Fruit fly (Drosophila melanogaster) whole organism, embryonic: Measurements from ENCODE around the gene Cpr30B.

Experiments
- Adf1 ChIP-seq: fragments of 200-800 bp; sonication (Bioruptor generic); IDR thresholded peaks from 2 replicates; pipeline ENCODE4 v1.3.6; 2022; ENCODE audit warnings: missing biosample characterization, missing genetic modification characterization
- Asciz ChIP-seq: fragments of 200-800 bp; sonication (Bioruptor generic); optimal IDR thresholded peaks from 2 replicates; lab custom pipeline; 2017; ENCODE audit warnings: missing biosample characterization, mild to moderate bottlenecking, missing genetic modification characterization, missing genetic modification reagents
- BtbVII ChIP-seq: fragments of 200-800 bp; sonication (Bioruptor generic); optimal IDR thresholded peaks from 3 replicates; lab custom pipeline; 2017; ENCODE audit warnings: missing biosample characterization, mild to moderate bottlenecking, missing genetic modification characterization
- CG10147 ChIP-seq: fragments of 200-800 bp; sonication (Bioruptor generic); optimal IDR thresholded peaks from 2 replicates; lab custom pipeline; 2019; ENCODE audit warnings: missing biosample characterization, mild to moderate bottlenecking, missing genetic modification characterization, moderate library complexity
- CG13624 ChIP-seq: fragments of 200-800 bp; sonication (Bioruptor generic); optimal IDR thresholded peaks from 2 replicates; lab custom pipeline; 2016; ENCODE audit warnings: missing biosample characterization, missing genetic modification characterization
- CG13775 ChIP-seq: fragments of 200-800 bp; sonication (Bioruptor generic); optimal IDR thresholded peaks from 3 replicates; lab custom pipeline; 2017; ENCODE audit warnings: missing biosample characterization, mild to moderate bottlenecking, missing genetic modification characterization
- CG15479 ChIP-seq: fragments of 200-800 bp; sonication (Bioruptor generic); optimal IDR thresholded peaks from 3 replicates; lab custom pipeline; 2019; ENCODE audit warnings: missing biosample characterization, mild to moderate bottlenecking, missing genetic modification characterization, moderate library complexity
- CG15696 ChIP-seq: fragments of 200-800 bp; sonication (Bioruptor generic); optimal IDR thresholded peaks from 2 replicates; lab custom pipeline; 2019; ENCODE audit warnings: missing biosample characterization, mild to moderate bottlenecking, missing genetic modification characterization, moderate library complexity
- CG17359 ChIP-seq: fragments of 200-800 bp; sonication (Bioruptor generic); optimal IDR thresholded peaks from 3 replicates; lab custom pipeline; 2018; ENCODE audit warnings: missing biosample characterization, mild to moderate bottlenecking, missing genetic modification characterization, moderate library complexity
- CG17912 ChIP-seq: fragments of 200-800 bp; sonication (Bioruptor generic); optimal IDR thresholded peaks from 2 replicates; lab custom pipeline; 2018; ENCODE audit warnings: missing biosample characterization, mild to moderate bottlenecking, missing genetic modification characterization
- CG2678 ChIP-seq: fragments of 200-800 bp; sonication (Bioruptor generic); optimal IDR thresholded peaks from 3 replicates; lab custom pipeline; 2019; ENCODE audit warnings: missing biosample characterization, mild to moderate bottlenecking, missing genetic modification characterization, moderate library complexity
- CG30020 ChIP-seq: fragments of 200-800 bp; optimal IDR thresholded peaks from 2 replicates; lab custom pipeline; 2019; ENCODE audit warnings: missing biosample characterization, mild to moderate bottlenecking, missing genetic modification characterization, moderate library complexity
- CG3995 ChIP-seq: fragments of 200-800 bp; sonication (Bioruptor generic); optimal IDR thresholded peaks from 3 replicates; lab custom pipeline; 2016; ENCODE audit warnings: missing biosample characterization, missing genetic modification characterization
- CG5180 ChIP-seq: fragments of 200-800 bp; sonication (Bioruptor generic); optimal IDR thresholded peaks from 3 replicates; lab custom pipeline; 2017; ENCODE audit warnings: missing biosample characterization, missing genetic modification characterization, mild to moderate bottlenecking, moderate library complexity, missing genetic modification reagents
- CG8478 ChIP-seq: fragments of >200 bp; optimal IDR thresholded peaks from 2 replicates; lab custom pipeline; 2018
- CG9437 ChIP-seq: fragments of 200-800 bp; sonication (Bioruptor generic); optimal IDR thresholded peaks from 2 replicates; lab custom pipeline; 2018; ENCODE audit warnings: missing biosample characterization, mild to moderate bottlenecking, missing genetic modification characterization
- CG9797 ChIP-seq: fragments of 200-800 bp; sonication (Bioruptor generic); optimal IDR thresholded peaks from 3 replicates; lab custom pipeline; 2018; ENCODE audit warnings: missing biosample characterization, mild to moderate bottlenecking, missing genetic modification characterization
- D19B ChIP-seq: fragments of 200-800 bp; sonication (Bioruptor generic); optimal IDR thresholded peaks from 2 replicates; lab custom pipeline; 2017; ENCODE audit warnings: missing biosample characterization, mild to moderate bottlenecking, missing genetic modification characterization
- Dek ChIP-seq: fragments of 200-800 bp; sonication (Bioruptor generic); optimal IDR thresholded peaks from 3 replicates; lab custom pipeline; 2019; ENCODE audit warnings: missing biosample characterization, mild to moderate bottlenecking, missing genetic modification characterization, moderate library complexity
- Dfd ChIP-seq, 2 experiments: fragments of >200 bp; optimal IDR thresholded peaks; 2 replicates each; lab custom pipeline; 2017; ENCODE audit warnings: missing biosample characterization in 2 of 2, missing genetic modification characterization in 2 of 2
- H2.0 ChIP-seq: fragments of 200-800 bp; sonication (Bioruptor generic); IDR thresholded peaks from 2 replicates; pipeline ENCODE4 v1.3.6; 2022; ENCODE audit warnings: missing biosample characterization, missing genetic modification characterization
- Hmr ChIP-seq: fragments of 200-800 bp; sonication (Bioruptor generic); optimal IDR thresholded peaks from 3 replicates; lab custom pipeline; 2017; ENCODE audit warnings: mild to moderate bottlenecking, missing biosample characterization, missing genetic modification reagents, missing genetic modification characterization
- Hr39 ChIP-seq: fragments of >200 bp; optimal IDR thresholded peaks from 2 replicates; lab custom pipeline; 2017
- Med ChIP-seq: fragments of 200-800 bp; sonication (Bioruptor generic); peaks from one replicate; lab custom pipeline; 2016; ENCODE audit warnings: missing biosample characterization, missing genetic modification characterization, mild to moderate bottlenecking, inconsistent platforms, moderate library complexity
- Ravus ChIP-seq: fragments of 200-800 bp; sonication (Bioruptor generic); IDR thresholded peaks from 2 replicates; pipeline ENCODE4 v1.3.6; 2022; ENCODE audit warnings: missing biosample characterization, missing genetic modification characterization
- Side ChIP-seq: fragments of 200-800 bp; sonication (Bioruptor generic); optimal IDR thresholded peaks from 2 replicates; lab custom pipeline; 2016; ENCODE audit warnings: missing biosample characterization, missing genetic modification characterization
- bcd ChIP-seq: fragments of 200-800 bp; sonication (Bioruptor generic); optimal IDR thresholded peaks from 2 replicates; lab custom pipeline; 2017; ENCODE audit warnings: missing biosample characterization, mild to moderate bottlenecking, missing genetic modification characterization
- chm ChIP-seq: fragments of 200-800 bp; sonication (Bioruptor generic); IDR thresholded peaks from 2 replicates; pipeline ENCODE4 v1.3.6; 2022; ENCODE audit warnings: missing biosample characterization, missing genetic modification characterization
- chn ChIP-seq: fragments of 200-800 bp; sonication (Bioruptor generic); optimal IDR thresholded peaks from 2 replicates; lab custom pipeline; 2016; ENCODE audit warnings: missing biosample characterization, missing genetic modification characterization
- ewg ChIP-seq: fragments of 200-800 bp; sonication (Bioruptor generic); optimal IDR thresholded peaks from 3 replicates; lab custom pipeline; 2017; ENCODE audit warnings: mild to moderate bottlenecking, missing biosample characterization, missing genetic modification reagents, missing genetic modification characterization
- ftz-f1 ChIP-seq: fragments of 200-800 bp; sonication (Bioruptor generic); optimal IDR thresholded peaks from 2 replicates; lab custom pipeline; 2016; ENCODE audit warnings: missing biosample characterization, missing genetic modification characterization
- gce ChIP-seq: fragments of 200-800 bp; sonication (Bioruptor generic); IDR thresholded peaks from 3 replicates; pipeline ENCODE4 v1.3.6; 2022; ENCODE audit warnings: missing biosample characterization, missing genetic modification characterization
- gcm2 ChIP-seq: fragments of 200-800 bp; sonication (Bioruptor generic); optimal IDR thresholded peaks from 2 replicates; lab custom pipeline; 2016; ENCODE audit warnings: missing biosample characterization, missing genetic modification characterization
- grau ChIP-seq: fragments of 200-800 bp; optimal IDR thresholded peaks from 3 replicates; lab custom pipeline; 2019; ENCODE audit warnings: missing biosample characterization, mild to moderate bottlenecking, missing genetic modification characterization, moderate library complexity
- gsb ChIP-seq: fragments of 200-800 bp; sonication (Bioruptor generic); IDR thresholded peaks from 2 replicates; pipeline ENCODE4 v1.3.6; 2022; ENCODE audit warnings: missing biosample characterization, missing genetic modification characterization
- gsb-n ChIP-seq: fragments of 200-800 bp; sonication (Bioruptor generic); optimal IDR thresholded peaks from 3 replicates; lab custom pipeline; 2018; ENCODE audit warnings: missing biosample characterization, mild to moderate bottlenecking, missing genetic modification characterization
- hkb ChIP-seq, 2 experiments: fragments of 200-800 bp in 1 of 2; fragments of >200 bp in 1 of 2; sonication (Bioruptor generic) in 1 of 2; IDR thresholded peaks in 1 of 2; optimal IDR thresholded peaks in 1 of 2; 2 replicates each; pipeline versions ENCODE4 v1.3.6 to Lab custom; 2017 to 2022; ENCODE audit warnings: missing biosample characterization in 1 of 2, missing genetic modification characterization in 1 of 2
- jing ChIP-seq: fragments of 200-800 bp; sonication (Bioruptor generic); optimal IDR thresholded peaks from 2 replicates; lab custom pipeline; 2018; ENCODE audit warnings: missing biosample characterization, mild to moderate bottlenecking, missing genetic modification characterization
- ken ChIP-seq: fragments of 200-800 bp; sonication (Bioruptor generic); IDR thresholded peaks from 3 replicates; pipeline ENCODE4 v1.3.6; 2022; ENCODE audit warnings: missing biosample characterization, missing genetic modification characterization
- luna ChIP-seq: fragments of 200-800 bp; sonication (Bioruptor generic); optimal IDR thresholded peaks from 2 replicates; lab custom pipeline; 2016; ENCODE audit warnings: missing biosample characterization, missing genetic modification characterization
- nau ChIP-seq: fragments of 200-800 bp; sonication (Bioruptor generic); optimal IDR thresholded peaks from 3 replicates; lab custom pipeline; 2017; ENCODE audit warnings: missing biosample characterization, mild to moderate bottlenecking, missing genetic modification characterization, missing genetic modification reagents
- pfk ChIP-seq: fragments of 200-800 bp; sonication (Bioruptor generic); optimal IDR thresholded peaks from 2 replicates; lab custom pipeline; 2018; ENCODE audit warnings: missing biosample characterization, mild to moderate bottlenecking, missing genetic modification characterization, moderate library complexity
- schlank ChIP-seq: fragments of 200-800 bp; sonication (Bioruptor generic); optimal IDR thresholded peaks from 2 replicates; lab custom pipeline; 2018; ENCODE audit warnings: missing biosample characterization, mild to moderate bottlenecking, missing genetic modification characterization
- sens-2 ChIP-seq: fragments of 200-800 bp; sonication (Bioruptor generic); IDR thresholded peaks from 2 replicates; pipeline ENCODE4 v1.3.6; 2022; ENCODE audit warnings: missing biosample characterization, missing genetic modification characterization
- sqz ChIP-seq: fragments of 200-800 bp; sonication (Bioruptor generic); optimal IDR thresholded peaks from 3 replicates; lab custom pipeline; 2018; ENCODE audit warnings: missing biosample characterization, mild to moderate bottlenecking, missing genetic modification characterization
- tin ChIP-seq: fragments of 200-800 bp; sonication (Bioruptor generic); optimal IDR thresholded peaks from 3 replicates; lab custom pipeline; 2016; ENCODE audit warnings: missing biosample characterization, missing genetic modification characterization
- trh ChIP-seq: fragments of 200-800 bp; sonication (Bioruptor generic); optimal IDR thresholded peaks from 2 replicates; lab custom pipeline; 2016; ENCODE audit warnings: missing biosample characterization, missing genetic modification characterization
- unpg ChIP-seq: fragments of 200-800 bp; sonication (Bioruptor generic); optimal IDR thresholded peaks from 3 replicates; lab custom pipeline; 2018; ENCODE audit warnings: missing biosample characterization, mild to moderate bottlenecking, missing genetic modification characterization, moderate library complexity
- z ChIP-seq: fragments of 200-800 bp; sonication (Bioruptor generic); IDR thresholded peaks from 3 replicates; pipeline ENCODE4 v1.3.6; 2022; ENCODE audit warnings: missing biosample characterization, missing genetic modification characterization

Gene Cpr30B

DNA sequence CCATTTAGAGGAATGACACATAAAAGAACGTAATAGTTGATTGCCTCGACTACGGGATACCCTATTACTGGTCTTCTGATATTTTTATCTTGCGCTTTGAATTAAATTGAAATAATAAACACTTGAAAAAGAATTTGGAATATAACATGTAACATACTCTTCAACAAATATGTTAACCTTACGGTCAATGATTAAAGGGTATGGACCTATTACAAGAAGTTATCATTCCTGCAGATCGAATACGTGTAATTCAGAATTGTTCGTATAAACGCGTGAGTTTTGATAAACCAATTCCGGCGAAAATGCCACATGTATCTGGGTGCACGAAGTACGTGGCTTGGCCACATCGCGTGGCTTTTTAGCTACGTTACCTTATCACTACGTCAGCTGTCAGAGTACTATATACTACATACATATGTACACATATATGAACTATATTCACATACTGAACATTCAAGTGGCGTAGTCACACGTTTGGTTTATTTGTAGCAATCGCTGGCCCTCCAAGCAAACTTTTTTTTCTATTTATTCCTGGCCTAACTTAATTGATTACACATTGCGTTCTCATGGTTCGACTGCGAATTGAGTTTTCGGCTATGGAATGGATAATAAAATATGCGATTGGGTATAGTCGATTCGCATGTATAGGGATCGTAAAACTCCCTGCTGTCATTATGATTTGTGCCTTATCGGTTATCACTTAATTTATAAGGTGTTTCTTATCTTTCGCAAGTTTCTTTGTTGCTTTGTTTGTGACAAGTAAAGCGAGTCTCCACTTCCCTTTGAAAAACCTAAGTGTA lies 44.3 kb upstream of the Cpr30B start (continued):
- TF ChIP-seq CG13624 (GFP tag; lab: Kevin White, UChicago): peak; percentile 82
- TF ChIP-seq nau (GFP tag; lab: Kevin White, UChicago): peak; percentile 18
- no peak for TF ChIP-seq Hr39
- peak; percentile 40 for TF ChIP-seq Hmr
- TF ChIP-seq CG10147 (GFP tag; lab: Kevin White, UChicago): peak; percentile 44
- peak; percentile 46 for TF ChIP-seq unpg (GFP tag; lab: Kevin White, UChicago)
- peak; percentile 59 for TF ChIP-seq grau
- no peak for TF ChIP-seq CG9797 (GFP tag; lab: Kevin White, UChicago)
- peak; percentile 32 for TF ChIP-seq sqz (GFP tag; lab: Kevin White, UChicago)
- TF ChIP-seq luna (GFP tag; lab: Kevin White, UChicago): peak; percentile 8
- no peak for TF ChIP-seq chm (GFP tag; lab: Robert Waterston, UW)
- TF ChIP-seq schlank (tag; lab: Kevin White, UChicago): no peak
- peak; percentile 23; the same call in 1 of the 2 replicates for TF ChIP-seq gsb (GFP tag; lab: Robert Waterston, UW)
- no peak for TF ChIP-seq hkb (optimal IDR thresholded peaks at IDR 0.05; lab: Kevin White, UChicago)
- peak; percentile 60 for TF ChIP-seq hkb (GFP tag; IDR thresholded peaks at IDR 0.05; lab: Robert Waterston, UW)
- TF ChIP-seq ftz-f1 (GFP tag; lab: Kevin White, UChicago): no peak
- TF ChIP-seq Med (GFP tag; lab: Kevin White, UChicago): peak; percentile 91
- TF ChIP-seq CG17912 (GFP tag; lab: Kevin White, UChicago): no peak
- no peak for TF ChIP-seq pfk
- peak; percentile 33 for TF ChIP-seq ewg (GFP tag; lab: Kevin White, UChicago)
- TF ChIP-seq CG15696 (tag; lab: Kevin White, UChicago): peak; percentile 30
- TF ChIP-seq Adf1 (GFP tag; lab: Robert Waterston, UW): peak; percentile 24; the same call in 1 of the 2 replicates
- peak; percentile 19 for TF ChIP-seq CG5180
- TF ChIP-seq CG3995: no peak
- TF ChIP-seq chn: peak; percentile 12
- no peak for TF ChIP-seq Dfd (GFP tag; optimal IDR thresholded peaks at IDR 0.05; lab: Kevin White, UChicago)
- peak; percentile 18; the same call in 1 of the 2 replicates for TF ChIP-seq Ravus (GFP tag; lab: Robert Waterston, UW)
- peak; percentile 78 for TF ChIP-seq CG17359
- no peak for TF ChIP-seq ken (GFP tag; lab: Robert Waterston, UW)
- no peak for TF ChIP-seq CG8478 (lab: Kevin White, UChicago)
- peak; percentile 48 for TF ChIP-seq BtbVII (GFP tag; lab: Kevin White, UChicago)
- TF ChIP-seq sens-2 (GFP tag; lab: Robert Waterston, UW): no peak
- no peak for TF ChIP-seq z (GFP tag; lab: Robert Waterston, UW)
- TF ChIP-seq CG2678 (tag; lab: Kevin White, UChicago): peak; percentile 78
- TF ChIP-seq CG30020 (tag; lab: Kevin White, UChicago): no peak
- TF ChIP-seq gce (GFP tag; lab: Robert Waterston, UW): no peak
- peak; percentile 12 for TF ChIP-seq Side
- TF ChIP-seq Dek (tag; lab: Kevin White, UChicago): peak; percentile 67
- peak; percentile 68 for TF ChIP-seq bcd
- TF ChIP-seq D19B (GFP tag; lab: Kevin White, UChicago): peak; percentile 95
- peak; percentile 62 for TF ChIP-seq CG9437 (GFP tag; lab: Kevin White, UChicago)
- no peak for TF ChIP-seq gsb-n (tag; lab: Kevin White, UChicago)
- TF ChIP-seq jing (GFP tag; lab: Kevin White, UChicago): peak; percentile 41
- TF ChIP-seq tin (GFP tag; lab: Kevin White, UChicago): peak; percentile 46
- TF ChIP-seq CG13775 (GFP tag; lab: Kevin White, UChicago): peak; percentile 26
- peak; percentile 27 for TF ChIP-seq gcm2 (GFP tag; lab: Kevin White, UChicago)
- TF ChIP-seq Asciz (GFP tag; lab: Kevin White, UChicago): peak; percentile 50
- no peak for TF ChIP-seq trh (GFP tag; lab: Kevin White, UChicago)
- TF ChIP-seq H2.0 (GFP tag; lab: Robert Waterston, UW): peak; percentile 68
- TF ChIP-seq CG15479 (GFP tag; lab: Kevin White, UChicago): no peak
